Worm (Caenorhabditis elegans) whole organism, late embryonic: ENCODE data around the gene T19H5.7.

Source experiments
- C08G9.2 ChIP-seq: sonication (generic microtip); optimal IDR thresholded peaks from 2 replicates; lab custom pipeline; 2016; ENCODE audit warnings: mild to moderate bottlenecking, missing genetic modification characterization, moderate library complexity, missing compliant biosample characterization
- F13H6.1 ChIP-seq: sonication (generic microtip); optimal IDR thresholded peaks from 2 replicates; lab custom pipeline; 2016; ENCODE audit warnings: missing genetic modification characterization, missing compliant biosample characterization
- K09A11.1 ChIP-seq: sonication (generic microtip); optimal IDR thresholded peaks from 2 replicates; lab custom pipeline; 2017; ENCODE audit warnings: antibody characterized with exemption, mild to moderate bottlenecking, missing genetic modification characterization, missing compliant biosample characterization; ENCODE audit not compliant: insufficient read depth
- ama-1 ChIP-seq: fragments of 150-350 bp; optimal IDR thresholded peaks from 2 replicates; lab custom pipeline; 2014
- ceh-14 ChIP-seq: sonication (generic microtip); optimal IDR thresholded peaks from 2 replicates; lab custom pipeline; 2016; ENCODE audit warnings: missing genotype, missing genetic modification characterization, missing compliant biosample characterization
- ceh-19 ChIP-seq: fragments of 200-800 bp; sonication (Bioruptor generic); optimal IDR thresholded peaks from 2 replicates; lab custom pipeline; 2018; ENCODE audit warnings: mild to moderate bottlenecking, missing genetic modification characterization, missing compliant biosample characterization
- ceh-2 ChIP-seq: sonication (generic microtip); optimal IDR thresholded peaks from 2 replicates; lab custom pipeline; 2016; ENCODE audit warnings: missing genotype, missing genetic modification characterization, missing compliant biosample characterization
- ceh-24 ChIP-seq: sonication (generic microtip); optimal IDR thresholded peaks from 2 replicates; lab custom pipeline; 2016; ENCODE audit warnings: mild to moderate bottlenecking, missing genetic modification characterization, missing compliant biosample characterization
- ceh-30 ChIP-seq: fragments of 150-350 bp; optimal IDR thresholded peaks from 2 replicates; lab custom pipeline; 2014; ENCODE audit warnings: missing biosample characterization, missing genetic modification characterization
- ceh-31 ChIP-seq: sonication (generic microtip); optimal IDR thresholded peaks from 2 replicates; lab custom pipeline; 2016; ENCODE audit warnings: missing genetic modification characterization, missing compliant biosample characterization
- ceh-45 ChIP-seq: fragments of 200-800 bp; sonication (Bioruptor generic); IDR thresholded peaks from 2 replicates; pipeline ENCODE4 v1.3.6; 2022; ENCODE audit warnings: missing genetic modification reagents, missing genetic modification characterization, missing compliant biosample characterization
- ceh-6 ChIP-seq: fragments of 200-800 bp; sonication (Bioruptor generic); optimal IDR thresholded peaks from 2 replicates; lab custom pipeline; 2018; ENCODE audit warnings: mild to moderate bottlenecking, missing genetic modification characterization, missing compliant biosample characterization
- che-1 ChIP-seq: sonication (generic microtip); optimal IDR thresholded peaks from 2 replicates; lab custom pipeline; 2016; ENCODE audit warnings: mild to moderate bottlenecking, missing genetic modification characterization, missing compliant biosample characterization
- dmd-4 ChIP-seq: sonication (generic microtip); optimal IDR thresholded peaks from 2 replicates; lab custom pipeline; 2016; ENCODE audit warnings: borderline replicate concordance, missing genetic modification characterization, missing compliant biosample characterization
- ets-4 ChIP-seq: sonication (generic microtip); optimal IDR thresholded peaks from 2 replicates; lab custom pipeline; 2016; ENCODE audit warnings: missing genetic modification characterization, missing compliant biosample characterization
- eyg-1 ChIP-seq: sonication (generic microtip); optimal IDR thresholded peaks from 2 replicates; lab custom pipeline; 2016; ENCODE audit warnings: missing genotype, missing genetic modification characterization, missing compliant biosample characterization
- fkh-10 ChIP-seq: fragments of 150-350 bp; optimal IDR thresholded peaks from 2 replicates; lab custom pipeline; 2014; ENCODE audit warnings: missing biosample characterization, missing genetic modification reagents, missing genetic modification characterization
- gmeb-2 ChIP-seq: sonication (generic microtip); optimal IDR thresholded peaks from 2 replicates; lab custom pipeline; 2016; ENCODE audit warnings: missing genetic modification characterization, inconsistent platforms, missing compliant biosample characterization
- hlh-6 ChIP-seq: sonication (generic microtip); optimal IDR thresholded peaks from 2 replicates; lab custom pipeline; 2016; ENCODE audit warnings: missing genotype, missing genetic modification characterization, missing compliant biosample characterization
- madf-2 ChIP-seq: sonication (generic microtip); optimal IDR thresholded peaks from 2 replicates; lab custom pipeline; 2017; ENCODE audit warnings: missing genetic modification characterization, missing compliant biosample characterization
- nfya-1 ChIP-seq: sonication (generic microtip); optimal IDR thresholded peaks from 2 replicates; lab custom pipeline; 2017; ENCODE audit warnings: missing genetic modification characterization, mild to moderate bottlenecking, missing compliant biosample characterization, antibody characterized with exemption, moderate library complexity
- npax-4 ChIP-seq: sonication (generic microtip); optimal IDR thresholded peaks from 2 replicates; lab custom pipeline; 2016; ENCODE audit warnings: missing genetic modification characterization, missing compliant biosample characterization
- odd-2 ChIP-seq: sonication (generic microtip); optimal IDR thresholded peaks from 2 replicates; lab custom pipeline; 2017; ENCODE audit warnings: antibody characterized with exemption, mild to moderate bottlenecking, missing genetic modification characterization, missing compliant biosample characterization
- pat-9 ChIP-seq: fragments of 200-800 bp; sonication (Bioruptor generic); optimal IDR thresholded peaks from 2 replicates; lab custom pipeline; 2018; ENCODE audit warnings: mild to moderate bottlenecking, missing genetic modification characterization, moderate library complexity, missing compliant biosample characterization
- pha-4 ChIP-seq: fragments of 150-350 bp; optimal IDR thresholded peaks from 2 replicates; lab custom pipeline; 2018; ENCODE audit warnings: missing biosample characterization, missing genetic modification reagents, missing genetic modification characterization
- rnt-1 ChIP-seq: sonication (generic microtip); optimal IDR thresholded peaks from 2 replicates; lab custom pipeline; 2016; ENCODE audit warnings: missing genetic modification characterization, missing compliant biosample characterization
- sdc-2 ChIP-seq: sonication (generic microtip); optimal IDR thresholded peaks from 2 replicates; lab custom pipeline; 2016; ENCODE audit warnings: missing genotype, missing genetic modification characterization, missing compliant biosample characterization
- sox-2 ChIP-seq: fragments of 200-800 bp; sonication (Bioruptor generic); IDR thresholded peaks from 2 replicates; pipeline ENCODE4 v1.3.6; 2022; ENCODE audit warnings: missing genetic modification reagents, missing genetic modification characterization, missing compliant biosample characterization
- sox-4 ChIP-seq: sonication (generic microtip); optimal IDR thresholded peaks from 2 replicates; lab custom pipeline; 2017; ENCODE audit warnings: mild to moderate bottlenecking, missing genetic modification characterization, inconsistent platforms, missing compliant biosample characterization
- syd-9 ChIP-seq: sonication (generic microtip); optimal IDR thresholded peaks from 2 replicates; lab custom pipeline; 2016; ENCODE audit warnings: mild to moderate bottlenecking, missing genetic modification characterization, moderate library complexity, missing compliant biosample characterization
- tbx-2 ChIP-seq: sonication (generic microtip); optimal IDR thresholded peaks from 2 replicates; lab custom pipeline; 2016; ENCODE audit warnings: missing genetic modification characterization, missing compliant biosample characterization
- tbx-7 ChIP-seq: sonication (generic microtip); optimal IDR thresholded peaks from 2 replicates; lab custom pipeline; 2016; ENCODE audit warnings: missing genotype, missing genetic modification characterization, missing compliant biosample characterization
- unc-3 ChIP-seq, 2 experiments: fragments of 200-800 bp in 1 of 2; sonication (Bioruptor generic) in 1 of 2; sonication (generic microtip) in 1 of 2; conservative IDR thresholded peaks in 1 of 2; optimal IDR thresholded peaks in 1 of 2; 2 replicates each; pipeline versions ENCODE4 v1.3.6 to Lab custom; 2016 to 2022; ENCODE audit warnings: missing compliant biosample characterization in 2 of 2, missing genetic modification characterization in 2 of 2, missing genetic modification reagents in 1 of 2
- unc-42 ChIP-seq: sonication (generic microtip); optimal IDR thresholded peaks from 2 replicates; lab custom pipeline; 2016; ENCODE audit warnings: missing genotype, missing genetic modification characterization, missing compliant biosample characterization
- unc-55 ChIP-seq: sonication (generic microtip); optimal IDR thresholded peaks from 2 replicates; lab custom pipeline; 2017; ENCODE audit warnings: missing biosample characterization, missing genetic modification reagents, missing genetic modification characterization
- zip-5 ChIP-seq: sonication (generic microtip); optimal IDR thresholded peaks from 2 replicates; lab custom pipeline; 2016; ENCODE audit warnings: missing genetic modification characterization, missing compliant biosample characterization
- ztf-16 ChIP-seq: sonication (generic microtip); optimal IDR thresholded peaks from 2 replicates; lab custom pipeline; 2017; ENCODE audit warnings: missing genetic modification characterization, missing compliant biosample characterization

Gene T19H5.7

DNA sequence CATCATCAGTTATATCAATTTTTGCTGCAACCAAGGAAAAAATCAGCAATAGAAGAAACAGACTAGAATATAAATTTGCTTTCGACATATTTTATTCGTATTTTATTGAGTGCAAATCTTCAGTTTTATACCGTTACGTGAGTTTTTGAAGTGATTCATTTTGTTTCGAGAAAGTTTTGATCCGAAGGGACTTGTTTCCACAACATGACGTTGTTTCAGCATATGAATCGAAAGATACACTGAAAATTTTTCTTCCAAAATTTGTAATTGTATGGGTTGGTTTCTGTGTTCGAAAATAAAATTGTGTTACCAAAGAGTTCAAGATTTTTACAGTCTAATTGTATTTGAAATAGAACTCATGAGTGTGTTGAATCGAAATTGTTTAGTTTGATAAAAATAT is at the start of gene T19H5.7:
TSS of gene T19H5.7 (minus strand) at position 101 of the 400 bp plus-strand sequence.
- TF ChIP-seq unc-55 (GFP tag; lab: Kevin White, UChicago) (no peak), sox-2 (no peak), npax-4 (tag; lab: Kevin White, UChicago) (no peak), tbx-7 (no peak), F13H6.1 (tag; lab: Kevin White, UChicago) (no peak), ceh-30 (tag; lab: Kevin White, UChicago) (no peak), ceh-2 (tag; lab: Kevin White, UChicago) (no peak), eyg-1 (tag; lab: Kevin White, UChicago) (no peak), unc-3 (GFP tag; conservative IDR thresholded peaks at IDR 0.05; lab: Robert Waterston, UW) (no peak), unc-3 (tag; optimal IDR thresholded peaks at IDR 0.05; lab: Kevin White, UChicago) (no peak), pat-9 (no peak), hlh-6 (tag; lab: Kevin White, UChicago) (no peak), gmeb-2 (tag; lab: Kevin White, UChicago) (no peak), madf-2 (no peak), ztf-16 (tag; lab: Kevin White, UChicago) (no peak)

DNA sequence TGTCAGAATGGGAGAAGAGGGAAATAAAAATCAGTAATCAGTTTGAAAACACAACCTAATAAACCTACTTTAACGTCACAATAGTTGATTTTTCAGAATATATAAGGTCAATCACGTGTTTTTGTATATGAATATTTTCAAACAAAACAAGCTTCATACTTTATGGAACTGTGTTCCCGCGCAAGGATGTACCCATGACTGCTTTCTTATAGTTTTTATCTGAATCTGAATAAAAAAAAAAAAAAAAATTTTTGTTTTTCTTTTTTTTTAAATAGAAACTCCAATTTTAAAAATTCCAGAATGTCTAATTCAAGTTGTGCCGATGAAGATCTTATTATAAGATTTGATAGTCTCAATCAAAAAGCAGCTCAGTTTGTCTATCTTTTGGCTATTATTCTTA is 48.6 kb upstream of the T19H5.7 start, which contains the start of gene sra-2:
TSS of gene sra-2 (plus strand) at position 301 of the 400 bp plus-strand sequence.
- no peak for TF ChIP-seq zip-5 (tag; lab: Kevin White, UChicago)
- TF ChIP-seq dmd-4 (tag; lab: Kevin White, UChicago), result no peak
- TF ChIP-seq sox-2, result no peak
- TF ChIP-seq K09A11.1 (tag; lab: Kevin White, UChicago), result no peak
- no peak for TF ChIP-seq unc-42 (tag; lab: Kevin White, UChicago)
- TF ChIP-seq sox-4 (tag; lab: Kevin White, UChicago), result no peak
- no peak for TF ChIP-seq ceh-24 (tag; lab: Kevin White, UChicago)
- TF ChIP-seq fkh-10 (GFP tag; lab: Kevin White, UChicago), result no peak
- TF ChIP-seq nfya-1, result no peak
- no peak for TF ChIP-seq syd-9
- TF ChIP-seq, all 69 proteins: peak for 0

DNA sequence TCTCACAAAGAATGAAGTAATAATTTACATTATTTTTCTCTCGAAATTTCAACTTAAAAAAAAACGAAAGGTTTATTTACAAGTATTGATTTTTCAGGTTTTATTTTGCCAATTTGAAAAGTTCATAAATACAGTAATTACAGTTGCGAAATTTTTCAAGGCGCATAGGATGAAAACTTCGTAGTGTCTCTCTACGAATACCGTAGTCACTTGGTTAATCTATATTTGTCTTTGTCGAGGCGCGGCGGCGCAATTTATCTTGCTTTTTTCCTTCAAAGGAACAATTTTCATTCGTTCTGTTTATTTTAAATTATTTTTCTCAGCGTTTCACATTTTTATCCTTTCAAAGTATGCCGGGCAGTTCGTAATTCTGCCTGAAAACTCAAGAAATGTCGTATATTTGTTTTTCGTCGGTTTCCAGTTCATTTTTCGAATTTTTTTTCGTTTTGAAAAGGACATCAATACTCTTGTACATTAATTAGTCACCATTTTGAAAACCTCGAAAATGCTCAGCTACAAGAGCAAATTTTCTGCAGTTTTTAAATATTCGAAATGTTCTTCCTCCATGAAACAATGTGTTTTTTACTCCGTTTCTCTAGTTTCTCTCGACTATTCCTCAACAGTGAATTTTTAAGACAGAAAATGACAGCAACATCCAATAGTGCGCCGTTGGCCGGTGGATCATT is 43.8 kb upstream of the T19H5.7 start, which contains the start of gene mex-6:
TSS of gene mex-6 (plus strand) at position 636 of the 686 bp plus-strand sequence.
- no peak for TF ChIP-seq ceh-6
- no peak for TF ChIP-seq syd-9
- no peak for TF ChIP-seq hlh-6 (tag; lab: Kevin White, UChicago)
- TF ChIP-seq ets-4, result no peak
- no peak for TF ChIP-seq che-1 (tag; lab: Kevin White, UChicago)
- TF ChIP-seq sox-2, result no peak
- TF ChIP-seq ceh-45 (GFP tag; lab: Robert Waterston, UW), result no peak
- no peak for TF ChIP-seq ceh-30 (tag; lab: Kevin White, UChicago)
- no peak for TF ChIP-seq dmd-4 (tag; lab: Kevin White, UChicago)
- no peak for TF ChIP-seq unc-55 (GFP tag; lab: Kevin White, UChicago)
- TF ChIP-seq zip-5 (tag; lab: Kevin White, UChicago), result no peak
- TF ChIP-seq ceh-19 (GFP tag; lab: Kevin White, UChicago), result no peak
- TF ChIP-seq ceh-31 (tag; lab: Kevin White, UChicago), result no peak
- no peak for TF ChIP-seq npax-4 (tag; lab: Kevin White, UChicago)
- no peak for TF ChIP-seq unc-42 (tag; lab: Kevin White, UChicago)
- no peak for TF ChIP-seq rnt-1
- TF ChIP-seq pha-4 (tag; lab: Kevin White, UChicago), result no peak
- TF ChIP-seq sdc-2, result no peak
- TF ChIP-seq C08G9.2, result no peak

DNA sequence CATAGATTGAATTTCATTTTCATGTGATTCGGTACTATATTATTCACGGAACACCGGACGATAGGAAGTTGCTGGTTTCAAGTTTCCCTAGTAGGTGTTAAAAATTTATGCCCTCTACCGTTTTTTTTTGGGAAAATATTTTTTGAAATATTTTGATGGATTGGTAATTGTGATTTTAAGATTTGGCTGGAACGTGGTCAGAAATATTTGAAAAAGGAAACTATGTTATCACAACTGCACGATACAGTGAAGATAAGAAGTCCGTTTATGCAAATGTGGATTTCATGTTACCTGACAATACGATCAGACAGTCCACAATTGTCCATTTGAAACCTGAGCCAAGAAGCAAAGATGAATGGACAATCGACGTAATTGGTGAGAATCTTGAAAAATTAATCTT is 43.1 kb upstream of the T19H5.7 start, which contains the start of gene AH6.17:
TSS of gene AH6.17 (plus strand) at position 185 of the 400 bp plus-strand sequence.
- TF ChIP-seq ceh-24 (tag; lab: Kevin White, UChicago) (no peak), ets-4 (no peak), ceh-6 (no peak), ceh-14 (tag; lab: Kevin White, UChicago) (no peak), tbx-2 (no peak), odd-2 (tag; lab: Kevin White, UChicago) (no peak), ama-1 (lab: Kevin White, UChicago) (no peak)
